Fruit fly (Drosophila melanogaster): Measurements from ENCODE around the gene tim.

Gene tim

dm6 chr2L:3534227-3534842 lies 26.4 kb upstream of the tim start (continued):
- no peak for TF ChIP-seq CG4854 (GFP tag; optimal IDR thresholded peaks at IDR 0.05)
- peak; percentile 33; the same call in 1 of the 2 replicates for TF ChIP-seq onecut (GFP tag; IDR thresholded peaks at IDR 0.05)
- TF ChIP-seq al (GFP tag; IDR thresholded peaks at IDR 0.05), result no peak
- TF ChIP-seq CG8281 (tag; optimal IDR thresholded peaks at IDR 0.05), result no peak
- no peak for TF ChIP-seq YL-1 (GFP tag; optimal IDR thresholded peaks at IDR 0.05)
- TF ChIP-seq bsh (GFP tag; optimal IDR thresholded peaks at IDR 0.05), result peak; percentile 72 to 74
- TF ChIP-seq CG15073 (GFP tag; optimal IDR thresholded peaks at IDR 0.05), result no peak
- TF ChIP-seq HmgZ (tag; optimal IDR thresholded peaks at IDR 0.05), result no peak
- TF ChIP-seq CG2120 (GFP tag; optimal IDR thresholded peaks at IDR 0.05), result peak; percentile 44
- peak; percentile 23 for TF ChIP-seq dmrt11E (tag; optimal IDR thresholded peaks at IDR 0.05)
- no peak; the same call in 1 of the 2 replicates for TF ChIP-seq chm (GFP tag; IDR thresholded peaks at IDR 0.05)
- TF ChIP-seq CG6689 (GFP tag; IDR thresholded peaks at IDR 0.05), result peak; percentile 46
- 0 out of 2 replicates have a peak, but pooled peaks have one; percentile 10 for TF ChIP-seq sim (GFP tag; IDR thresholded peaks at IDR 0.05)
- peak; percentile 67 for TF ChIP-seq pb (GFP tag; optimal IDR thresholded peaks at IDR 0.05)
- peak; percentile 7 for TF ChIP-seq CG3407 (GFP tag; optimal IDR thresholded peaks at IDR 0.05)
- TF ChIP-seq CG4404 (GFP tag; IDR thresholded peaks at IDR 0.05), result no peak
- TF ChIP-seq Hr3 (GFP tag; optimal IDR thresholded peaks at IDR 0.05), result peak; percentile 16
- TF ChIP-seq tin (GFP tag; optimal IDR thresholded peaks at IDR 0.05), result peak; percentile 56
- TF ChIP-seq Sry-δ (GFP tag; optimal IDR thresholded peaks at IDR 0.05), result no peak
- no peak for TF ChIP-seq mld (GFP tag; IDR thresholded peaks at IDR 0.05; ENCODE audit: partially characterized antibody)
- peak; percentile 61 for TF ChIP-seq CG14667 (GFP tag; IDR thresholded peaks at IDR 0.05)
- TF ChIP-seq cwo (GFP tag; optimal IDR thresholded peaks at IDR 0.05), result no peak
- TF ChIP-seq Fer2 (tag; optimal IDR thresholded peaks at IDR 0.05), result no peak
- no peak for TF ChIP-seq MBD-R2 (GFP tag; IDR thresholded peaks at IDR 0.05)
- TF ChIP-seq CG4360 (GFP tag; IDR thresholded peaks at IDR 0.05), result peak; percentile 90
- TF ChIP-seq Awh (GFP tag; IDR thresholded peaks at IDR 0.05), result peak; percentile 59; the same call in 1 of the 2 replicates
- TF ChIP-seq CG12071 (GFP tag; optimal IDR thresholded peaks at IDR 0.05), result no peak
- peak; percentile 41; the same call in 1 of the 2 replicates for TF ChIP-seq ranshi (GFP tag; IDR thresholded peaks at IDR 0.05)
- peak; percentile 39 for TF ChIP-seq CG12236 (GFP tag; optimal IDR thresholded peaks at IDR 0.05)
- TF ChIP-seq Lim3 (GFP tag; IDR thresholded peaks at IDR 0.05), result no peak
- TF ChIP-seq luna (GFP tag; optimal IDR thresholded peaks at IDR 0.05), result peak; percentile 27
- no peak for TF ChIP-seq gcm2 (GFP tag; optimal IDR thresholded peaks at IDR 0.05)
- TF ChIP-seq Dbx (GFP tag; IDR thresholded peaks at IDR 0.05), result 0 out of 3 replicates have a peak, but pooled peaks have one; percentile 34
- TF ChIP-seq CG18764 (GFP tag; optimal IDR thresholded peaks at IDR 0.05), result peak; percentile 41
- no peak for TF ChIP-seq run (tag; optimal IDR thresholded peaks at IDR 0.05)
- peak; percentile 14 for TF ChIP-seq CG9609 (GFP tag; optimal IDR thresholded peaks at IDR 0.05)
- peak; percentile 4 for TF ChIP-seq cato (GFP tag; optimal IDR thresholded peaks at IDR 0.05; ENCODE audit: borderline replicate concordance)
- TF ChIP-seq MTF-1 (GFP tag; optimal IDR thresholded peaks at IDR 0.05; ENCODE audit: borderline replicate concordance), result no peak
- TF ChIP-seq CG7963 (GFP tag; IDR thresholded peaks at IDR 0.05; ENCODE audit: partially characterized antibody), result no peak
- peak; percentile 75 for TF ChIP-seq ara (GFP tag; IDR thresholded peaks at IDR 0.05)
- no peak for TF ChIP-seq btn (GFP tag; optimal IDR thresholded peaks at IDR 0.05)
- no peak for TF ChIP-seq Hr39 (optimal IDR thresholded peaks at IDR 0.05)
- peak; percentile 33 for TF ChIP-seq tap (tag; optimal IDR thresholded peaks at IDR 0.05)
- 0 out of 3 replicates have a peak, but pooled peaks have one; percentile 37 for TF ChIP-seq CG11695 (GFP tag; IDR thresholded peaks at IDR 0.05)
